Worm (Caenorhabditis elegans) whole organism, mixed stage, embryonic: ENCODE results near the gene Y32G9A.2.

Experiments
- mep-1 ChIP-seq: fragments of 150-350 bp; optimal IDR thresholded peaks from 2 replicates; lab custom pipeline; 2017; ENCODE audit warnings: missing biosample characterization, missing genetic modification reagents, missing genetic modification characterization, inconsistent platforms
- nhr-237 ChIP-seq: fragments of 150-350 bp; optimal IDR thresholded peaks from 2 replicates; lab custom pipeline; 2014; ENCODE audit warnings: missing biosample characterization, missing genetic modification characterization
- nhr-28 ChIP-seq: fragments of 150-350 bp; optimal IDR thresholded peaks from 2 replicates; lab custom pipeline; 2014; ENCODE audit warnings: missing biosample characterization, missing genetic modification characterization
- tbx-8 ChIP-seq: fragments of 200-800 bp; sonication (Bioruptor generic); optimal IDR thresholded peaks from 2 replicates; lab custom pipeline; 2018; ENCODE audit warnings: mild to moderate bottlenecking, missing genetic modification characterization, moderate library complexity, missing compliant biosample characterization
- unc-39 ChIP-seq: fragments of 150-350 bp; optimal IDR thresholded peaks from 2 replicates; lab custom pipeline; 2014; ENCODE audit warnings: missing biosample characterization, missing genetic modification characterization
- unc-62 ChIP-seq: fragments of 150-350 bp; optimal IDR thresholded peaks from 2 replicates; lab custom pipeline; 2014; ENCODE audit warnings: missing biosample characterization, missing genetic modification reagents, missing genetic modification characterization
- ztf-11 ChIP-seq: fragments of 150-350 bp; optimal IDR thresholded peaks from 2 replicates; lab custom pipeline; 2014; ENCODE audit warnings: missing biosample characterization, missing genetic modification characterization

- TF ChIP-seq mep-1 (tag; lab: Kevin White, UChicago) (no peak), nhr-237 (no peak), tbx-8 (no peak), nhr-28 (tag; lab: Kevin White, UChicago) (no peak), ztf-11 (no peak), unc-62 (GFP tag; lab: Kevin White, UChicago) (no peak), unc-39 (tag; lab: Kevin White, UChicago) (no peak)
Observed at ce11 chrV:1889996-1890395, 28.3 kb upstream of the Y32G9A.2 start.
